Worm (Caenorhabditis elegans): Measurements from ENCODE around the gene glb-27.

The glb-27 gene

ce11 chrII:8561227-8561626 lies 5.2 kb upstream of the glb-27 start, which contains the start of gene iff-2 (continued):
- TF ChIP-seq B0035.1 (tag; optimal IDR thresholded peaks at IDR 0.05): peak; percentile 78
- TF ChIP-seq ceh-27 (GFP tag; optimal IDR thresholded peaks at IDR 0.05): peak; percentile 100
- TF ChIP-seq bed-2 (GFP tag; IDR thresholded peaks at IDR 0.05): peak; percentile 84; the same call in 1 of the 2 replicates
- TF ChIP-seq zim-3 (tag; optimal IDR thresholded peaks at IDR 0.05): peak; percentile 64
- peak; percentile 95 for TF ChIP-seq nhr-90 (tag; optimal IDR thresholded peaks at IDR 0.05)
- TF ChIP-seq pbrm-1 (GFP tag; IDR thresholded peaks at IDR 0.05): peak; percentile 98
- peak; percentile 98 for TF ChIP-seq ztf-26 (tag; optimal IDR thresholded peaks at IDR 0.05)
- TF ChIP-seq hmg-20 (GFP tag; IDR thresholded peaks at IDR 0.05): no peak; the same call in 1 of the 2 replicates
- TF ChIP-seq pha-4 (tag; optimal IDR thresholded peaks at IDR 0.05): peak; percentile 99
- no peak for TF ChIP-seq ceh-58 (GFP tag; IDR thresholded peaks at IDR 0.05)
- peak; percentile 64 for TF ChIP-seq ceh-91 (GFP tag; IDR thresholded peaks at IDR 0.05)
- peak; percentile 97; the same call in 1 of the 2 replicates for TF ChIP-seq madf-3 (GFP tag; IDR thresholded peaks at IDR 0.05)
- peak; percentile 66 for TF ChIP-seq die-1 (tag; optimal IDR thresholded peaks at IDR 0.05)
- TF ChIP-seq ama-1 (optimal IDR thresholded peaks at IDR 0.05): peak; percentile 68
- no peak for TF ChIP-seq ama-1 (GFP tag; optimal IDR thresholded peaks at IDR 0.05)
- peak; percentile 93 for TF ChIP-seq ztf-3 (GFP tag; optimal IDR thresholded peaks at IDR 0.05)
- no peak for TF ChIP-seq Y53F4B.3 (GFP tag; IDR thresholded peaks at IDR 0.05)
- peak; percentile 100 for TF ChIP-seq mcd-1 (GFP tag; IDR thresholded peaks at IDR 0.05)
- TF ChIP-seq D2030.7 (GFP tag; IDR thresholded peaks at IDR 0.05): no peak
- TF ChIP-seq hlh-12 (tag; optimal IDR thresholded peaks at IDR 0.05): no peak
- peak; percentile 95 for TF ChIP-seq hmg-1.2 (GFP tag; IDR thresholded peaks at IDR 0.05)
- TF ChIP-seq K12H6.12 (tag; optimal IDR thresholded peaks at IDR 0.05): peak; percentile 99
- TF ChIP-seq lin-35 (GFP tag; optimal IDR thresholded peaks at IDR 0.05): peak; percentile 29 to 96 (median 79)
- TF ChIP-seq dox-1 (GFP tag; IDR thresholded peaks at IDR 0.05): no peak; the same call in none of the 2 replicates
- peak; percentile 6 for TF ChIP-seq rpc-1 (optimal IDR thresholded peaks at IDR 0.05)
- no peak for TF ChIP-seq rpc-1 (tag; optimal IDR thresholded peaks at IDR 0.05)
- peak; percentile 90 for TF ChIP-seq F22D6.2 (tag; optimal IDR thresholded peaks at IDR 0.05)
- TF ChIP-seq ccch-3 (GFP tag; optimal IDR thresholded peaks at IDR 0.05): peak; percentile 39
- 0 out of 2 replicates have a peak, but pooled peaks have one; percentile 9 for TF ChIP-seq ztf-25 (GFP tag; IDR thresholded peaks at IDR 0.05)
- TF ChIP-seq zfh-2 (GFP tag; conservative IDR thresholded peaks at IDR 0.05): peak; percentile 95
- peak; percentile 81 for TF ChIP-seq F33H1.4 (GFP tag; IDR thresholded peaks at IDR 0.05)
- TF ChIP-seq tbx-9 (tag; optimal IDR thresholded peaks at IDR 0.05; ENCODE audit: borderline replicate concordance): no peak
- TF ChIP-seq madf-6 (GFP tag; IDR thresholded peaks at IDR 0.05): no peak
- peak; percentile 82 for TF ChIP-seq gei-17 (GFP tag; optimal IDR thresholded peaks at IDR 0.05)
- TF ChIP-seq ekl-4 (GFP tag; IDR thresholded peaks at IDR 0.05): peak; percentile 97
- no peak for TF ChIP-seq egrh-3 (GFP tag; IDR thresholded peaks at IDR 0.05)
- no peak for TF ChIP-seq madf-8 (GFP tag; conservative IDR thresholded peaks at IDR 0.05)
- TF ChIP-seq mel-28 (tag; optimal IDR thresholded peaks at IDR 0.05; ENCODE audit: borderline replicate concordance): no peak
- peak; percentile 56 for TF ChIP-seq efl-1 (GFP tag; optimal IDR thresholded peaks at IDR 0.05)
- peak; percentile 99 for TF ChIP-seq let-607 (tag; optimal IDR thresholded peaks at IDR 0.05)
- TF ChIP-seq lir-1 (GFP tag; conservative IDR thresholded peaks at IDR 0.05): peak; percentile 97
- no peak for TF ChIP-seq dpff-1 (tag; optimal IDR thresholded peaks at IDR 0.05)
- 0 out of 2 replicates have a peak, but pooled peaks have one; percentile 51 for TF ChIP-seq cebp-2 (GFP tag; IDR thresholded peaks at IDR 0.05)
- TF ChIP-seq dpl-1 (GFP tag; optimal IDR thresholded peaks at IDR 0.05): peak; percentile 73
- peak; percentile 19 for TF ChIP-seq snpc-1.3 (tag; optimal IDR thresholded peaks at IDR 0.05; ENCODE audit: insufficient read depth)
